Worm (Caenorhabditis elegans): Measurements from ENCODE around the gene H11L12.1.

DNA sequence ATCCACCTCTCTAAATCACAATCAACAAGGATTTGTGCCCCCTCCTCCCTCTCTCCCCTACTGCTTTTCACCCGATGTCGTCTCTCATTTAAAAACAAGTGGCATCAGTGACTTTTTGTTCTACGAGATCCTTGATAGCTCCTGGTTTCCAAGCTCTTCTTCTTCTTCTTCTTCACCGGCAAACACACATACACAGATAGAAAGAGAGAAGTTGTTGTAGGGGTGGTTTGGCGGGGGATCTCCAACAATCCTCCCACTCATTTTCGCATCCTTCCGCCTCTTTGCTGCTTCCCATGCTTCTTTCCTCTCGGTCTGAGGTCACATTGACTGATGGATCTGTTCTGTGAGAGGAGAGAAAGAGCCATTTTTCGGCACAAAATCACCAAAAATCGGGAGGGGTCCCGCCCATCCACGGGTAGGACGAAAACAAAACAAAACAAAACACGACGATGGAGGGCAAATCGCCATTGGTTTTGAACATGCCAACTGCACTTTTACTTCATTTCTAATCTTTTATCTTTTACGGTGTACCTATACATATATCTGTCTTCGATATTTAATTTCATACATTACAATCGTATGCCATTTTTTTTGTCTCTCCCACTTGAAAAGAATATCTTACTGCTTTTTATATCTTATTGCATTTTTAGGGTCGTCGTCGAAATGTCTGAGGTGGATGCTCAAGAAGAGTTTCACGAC lies 41.0 kb downstream of the H11L12.1 start, which contains the start of gene T23E7.2:
- TF ChIP-seq ceh-82 (tag; optimal IDR thresholded peaks at IDR 0.05): no peak
- TF ChIP-seq ztf-11 (tag; optimal IDR thresholded peaks at IDR 0.05): no peak
- no peak for TF ChIP-seq fkh-10 (GFP tag; optimal IDR thresholded peaks at IDR 0.05)
- TF ChIP-seq nhr-12 (tag; optimal IDR thresholded peaks at IDR 0.05): no peak
- TF ChIP-seq nhr-28 (tag; optimal IDR thresholded peaks at IDR 0.05): no peak
- TF ChIP-seq skn-1 (tag; optimal IDR thresholded peaks at IDR 0.05): no peak
- TF ChIP-seq ama-1 (optimal IDR thresholded peaks at IDR 0.05): no peak
- no peak for TF ChIP-seq ztf-4 (tag; optimal IDR thresholded peaks at IDR 0.05)
- no peak for TF ChIP-seq nhr-237 (tag; optimal IDR thresholded peaks at IDR 0.05)
- no peak for TF ChIP-seq hmg-11 (tag; optimal IDR thresholded peaks at IDR 0.05)
